Worm (Caenorhabditis elegans): ENCODE results near the gene srx-47.

Gene srx-47

ce11 chrV:9346804-9347203 lies 3.0 kb upstream of the srx-47 start, which contains the start of the genes K07B1.7 and try-5:
Gene K07B1.7 (minus strand): TSS chrV:9346962.
Gene try-5 (plus strand): TSS chrV:9347044.
- peak; percentile 62 for TF ChIP-seq nhr-25 (tag; optimal IDR thresholded peaks at IDR 0.05)
- peak; percentile 96 for TF ChIP-seq R02D3.7 (tag; optimal IDR thresholded peaks at IDR 0.05)
- TF ChIP-seq lin-39 (tag; optimal IDR thresholded peaks at IDR 0.05) = peak; percentile 12
- TF ChIP-seq egl-5 (tag; optimal IDR thresholded peaks at IDR 0.05) = peak; percentile 54
- TF ChIP-seq fkh-10 (GFP tag; optimal IDR thresholded peaks at IDR 0.05) = no peak
- peak; percentile 82 for TF ChIP-seq nfya-1 (tag; optimal IDR thresholded peaks at IDR 0.05; ENCODE audit: insufficient read depth)
- peak; percentile 61 for TF ChIP-seq skn-1 (tag; optimal IDR thresholded peaks at IDR 0.05)
- peak; percentile 64 for TF ChIP-seq lin-15B (tag; optimal IDR thresholded peaks at IDR 0.05)
- no peak for TF ChIP-seq snpc-4 (tag; optimal IDR thresholded peaks at IDR 0.05)
- peak; percentile 94 for TF ChIP-seq ceh-28 (tag; optimal IDR thresholded peaks at IDR 0.05)
- TF ChIP-seq pqm-1 (tag; optimal IDR thresholded peaks at IDR 0.05) = no peak
- peak; percentile 85 for TF ChIP-seq pha-4 (tag; optimal IDR thresholded peaks at IDR 0.05)

ce11 chrV:9352947-9353346 lies 3.2 kb downstream of the srx-47 start, which contains the start of gene srx-46:
Gene srx-46 (plus strand): TSS chrV:9353247.
- TF ChIP-seq lin-15B (tag; optimal IDR thresholded peaks at IDR 0.05) = no peak
- TF ChIP-seq ZK546.5 (tag; optimal IDR thresholded peaks at IDR 0.05) = no peak
- TF ChIP-seq elt-2 (tag; optimal IDR thresholded peaks at IDR 0.05) = no peak
- no peak for TF ChIP-seq daf-12 (tag; optimal IDR thresholded peaks at IDR 0.05)
- no peak for TF ChIP-seq nhr-28 (tag; optimal IDR thresholded peaks at IDR 0.05)
- TF ChIP-seq nhr-77 (tag; optimal IDR thresholded peaks at IDR 0.05) = no peak
- TF ChIP-seq mdl-1 (tag; optimal IDR thresholded peaks at IDR 0.05) = no peak
- no peak for TF ChIP-seq ceh-16 (tag; optimal IDR thresholded peaks at IDR 0.05)
- TF ChIP-seq R02D3.7 (tag; optimal IDR thresholded peaks at IDR 0.05) = no peak
- no peak for TF ChIP-seq pha-4 (tag; optimal IDR thresholded peaks at IDR 0.05)
- TF ChIP-seq nhr-76 (tag; optimal IDR thresholded peaks at IDR 0.05) = no peak
- TF ChIP-seq ztf-4 (tag; optimal IDR thresholded peaks at IDR 0.05) = no peak
- no peak for TF ChIP-seq ztf-11 (tag; optimal IDR thresholded peaks at IDR 0.05)

ce11 chrV:9355371-9355770 lies 5.6 kb downstream of the srx-47 start, which contains the start of gene ttr-40:
Gene ttr-40 (minus strand): TSS chrV:9355471.
- TF ChIP-seq egl-5 (tag; optimal IDR thresholded peaks at IDR 0.05) (no peak), daf-12 (tag; optimal IDR thresholded peaks at IDR 0.05) (no peak), fkh-2 (tag; optimal IDR thresholded peaks at IDR 0.05) (no peak)

ce11 chrV:9356345-9356744 lies 6.6 kb downstream of the srx-47 start, which contains the start of gene ttr-49:
Gene ttr-49 (minus strand): TSS chrV:9356515.
- TF ChIP-seq fkh-2 (tag; optimal IDR thresholded peaks at IDR 0.05) (no peak), pqm-1 (tag; optimal IDR thresholded peaks at IDR 0.05) (peak; percentile 24), elt-2 (tag; optimal IDR thresholded peaks at IDR 0.05) (peak; percentile 64)

- TF ChIP-seq pqm-1 (tag; optimal IDR thresholded peaks at IDR 0.05) (no peak), tbx-2 (tag; optimal IDR thresholded peaks at IDR 0.05) (no peak), nhr-76 (tag; optimal IDR thresholded peaks at IDR 0.05) (no peak), skn-1 (tag; optimal IDR thresholded peaks at IDR 0.05) (no peak), elt-2 (tag; optimal IDR thresholded peaks at IDR 0.05) (no peak), ZK546.5 (tag; optimal IDR thresholded peaks at IDR 0.05) (no peak), zag-1 (tag; optimal IDR thresholded peaks at IDR 0.05) (no peak), eor-1 (tag; optimal IDR thresholded peaks at IDR 0.05) (no peak), elt-1 (tag; optimal IDR thresholded peaks at IDR 0.05) (no peak), unc-39 (tag; optimal IDR thresholded peaks at IDR 0.05) (no peak), egl-27 (tag; optimal IDR thresholded peaks at IDR 0.05) (no peak), snpc-4 (tag; optimal IDR thresholded peaks at IDR 0.05) (no peak), nhr-77 (tag; optimal IDR thresholded peaks at IDR 0.05) (no peak), ztf-11 (tag; optimal IDR thresholded peaks at IDR 0.05) (no peak), ztf-4 (tag; optimal IDR thresholded peaks at IDR 0.05) (no peak), mdl-1 (tag; optimal IDR thresholded peaks at IDR 0.05) (no peak), R02D3.7 (tag; optimal IDR thresholded peaks at IDR 0.05) (no peak)
Observed at ce11 chrV:9359674-9360073, 9.9 kb downstream of the srx-47 start, which contains the start of gene gpa-3. Gene gpa-3 (minus strand): TSS chrV:9359774.

ce11 chrV:9370986-9371385 lies 21.2 kb downstream of the srx-47 start, which contains the start of gene E02C12.6:
Gene E02C12.6 (minus strand): TSS chrV:9371086.
- TF ChIP-seq fos-1 (tag; optimal IDR thresholded peaks at IDR 0.05) (no peak), zag-1 (tag; optimal IDR thresholded peaks at IDR 0.05) (no peak), egl-27 (tag; optimal IDR thresholded peaks at IDR 0.05) (no peak), nhr-28 (tag; optimal IDR thresholded peaks at IDR 0.05) (no peak), mdl-1 (tag; optimal IDR thresholded peaks at IDR 0.05) (no peak), ztf-4 (tag; optimal IDR thresholded peaks at IDR 0.05) (no peak), hmg-11 (tag; optimal IDR thresholded peaks at IDR 0.05) (no peak)
